Fruit fly (Drosophila melanogaster): ENCODE results near the gene Rchy1.

DNA sequence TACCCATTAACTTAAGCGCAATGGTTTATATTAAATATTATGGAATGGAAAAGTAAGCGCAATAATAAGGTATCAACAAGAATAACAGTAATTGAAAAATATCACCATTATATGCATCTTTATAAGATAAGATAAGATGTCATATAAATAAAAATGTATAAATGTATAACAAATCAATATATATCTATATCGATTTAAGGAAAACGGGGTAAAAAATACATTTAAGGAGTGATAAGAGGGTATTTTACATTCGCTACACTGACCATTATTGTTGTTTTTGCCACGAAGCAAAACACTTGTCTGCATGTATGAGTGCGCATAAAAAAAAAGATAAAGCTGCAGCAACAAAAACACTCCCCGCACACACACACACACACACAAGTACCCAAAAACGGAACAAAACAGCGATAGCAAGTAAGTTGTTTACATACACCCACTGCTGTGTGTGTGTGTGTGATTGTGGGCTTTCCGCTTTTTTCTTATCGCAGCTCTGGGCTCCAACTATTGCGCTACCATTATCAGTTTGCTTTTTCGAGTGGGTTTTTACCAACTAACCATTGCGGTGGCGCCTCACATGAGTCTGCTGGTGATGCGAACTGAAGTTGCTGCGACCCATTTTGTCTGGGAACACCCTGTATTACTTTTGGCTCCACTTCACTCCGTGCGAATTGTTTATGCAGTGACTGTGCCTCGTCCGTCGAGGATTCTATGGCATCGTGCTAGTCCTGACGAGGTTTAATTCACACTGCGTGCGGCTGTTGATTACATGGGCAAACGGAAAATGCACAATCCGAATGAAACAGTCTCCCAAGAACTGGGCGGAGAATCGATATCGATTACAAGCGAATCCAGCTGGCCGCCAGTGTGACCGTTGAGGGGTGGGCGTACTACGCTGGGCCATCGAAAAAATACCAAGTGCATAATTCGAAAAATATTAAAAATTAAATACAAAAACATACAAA lies 7.9 kb upstream of the Rchy1 start, which contains the start of gene mmy:
- peak; percentile 63 for TF ChIP-seq CG34406 (GFP tag; optimal IDR thresholded peaks at IDR 0.05)
- peak; percentile 42 for TF ChIP-seq pdm3 (GFP tag; optimal IDR thresholded peaks at IDR 0.05)
- TF ChIP-seq CG31627 (GFP tag; optimal IDR thresholded peaks at IDR 0.05), result no peak
- TF ChIP-seq achi (GFP tag; optimal IDR thresholded peaks at IDR 0.05), result peak; percentile 69
- peak; percentile 43 for TF ChIP-seq esn (GFP tag; optimal IDR thresholded peaks at IDR 0.05)
- TF ChIP-seq CG11902 (GFP tag; optimal IDR thresholded peaks at IDR 0.05), result peak; percentile 33
- TF ChIP-seq Lpt (GFP tag; optimal IDR thresholded peaks at IDR 0.05), result peak; percentile 47
- TF ChIP-seq CG9139 (GFP tag; optimal IDR thresholded peaks at IDR 0.05), result peak; percentile 64
- TF ChIP-seq OdsH (GFP tag; optimal IDR thresholded peaks at IDR 0.05), result peak; percentile 69
- peak; percentile 84 for TF ChIP-seq CG32006 (GFP tag; optimal IDR thresholded peaks at IDR 0.05)

Data from whole organism, prepupa.